Worm (Caenorhabditis elegans) whole organism, mixed stage, embryonic: ENCODE results near the gene H01M10.2.

Experiments
- M03D4.4 ChIP-seq: sonication (generic microtip); optimal IDR thresholded peaks from 2 replicates; lab custom pipeline; 2017; ENCODE audit warnings: mild to moderate bottlenecking, missing genetic modification characterization, missing compliant biosample characterization
- bed-3 ChIP-seq: fragments of 200-800 bp; sonication (Bioruptor generic); optimal IDR thresholded peaks from 3 replicates; lab custom pipeline; 2018; ENCODE audit warnings: mild to moderate bottlenecking, missing genetic modification characterization, moderate library complexity, missing compliant biosample characterization
- blmp-1 ChIP-seq: fragments of 150-350 bp; optimal IDR thresholded peaks from 2 replicates; lab custom pipeline; 2014; ENCODE audit warnings: missing biosample characterization, missing genetic modification characterization
- ceh-39 ChIP-seq: fragments of 150-350 bp; optimal IDR thresholded peaks from 2 replicates; lab custom pipeline; 2014; ENCODE audit warnings: missing biosample characterization, missing genetic modification characterization
- ceh-43 ChIP-seq: fragments of 200-800 bp; sonication (Bioruptor generic); optimal IDR thresholded peaks from 2 replicates; lab custom pipeline; 2018; ENCODE audit warnings: mild to moderate bottlenecking, missing genetic modification characterization, moderate library complexity, missing compliant biosample characterization
- ceh-83 ChIP-seq: fragments of 200-800 bp; sonication (Bioruptor generic); optimal IDR thresholded peaks from 2 replicates; lab custom pipeline; 2018; ENCODE audit warnings: mild to moderate bottlenecking, missing genetic modification characterization, missing compliant biosample characterization
- ces-1 ChIP-seq: fragments of 150-350 bp; optimal IDR thresholded peaks from 2 replicates; lab custom pipeline; 2014; ENCODE audit warnings: missing biosample characterization, missing genetic modification reagents, missing genetic modification characterization
- cnd-1 ChIP-seq: fragments of 200-800 bp; sonication (Bioruptor generic); optimal IDR thresholded peaks from 2 replicates; lab custom pipeline; 2018; ENCODE audit warnings: mild to moderate bottlenecking, missing genetic modification characterization, missing compliant biosample characterization
- drap-1 ChIP-seq: fragments of 200-800 bp; sonication (Bioruptor generic); optimal IDR thresholded peaks from 3 replicates; lab custom pipeline; 2018; ENCODE audit warnings: mild to moderate bottlenecking, missing genetic modification characterization, missing compliant biosample characterization
- elt-1 ChIP-seq: sonication (generic microtip); optimal IDR thresholded peaks from 2 replicates; lab custom pipeline; 2017; ENCODE audit warnings: missing genetic modification characterization, mild to moderate bottlenecking, missing compliant biosample characterization, antibody characterized with exemption, moderate library complexity, borderline replicate concordance; ENCODE audit not compliant: insufficient read depth
- elt-3 ChIP-seq: fragments of 150-350 bp; optimal IDR thresholded peaks from 2 replicates; lab custom pipeline; 2014; ENCODE audit warnings: missing biosample characterization, missing genetic modification characterization
- flh-1 ChIP-seq: fragments of 200-800 bp; sonication (Bioruptor generic); optimal IDR thresholded peaks from 2 replicates; lab custom pipeline; 2018; ENCODE audit warnings: mild to moderate bottlenecking, missing genetic modification characterization, moderate library complexity, missing compliant biosample characterization
- ham-2 ChIP-seq: fragments of 200-800 bp; sonication (Bioruptor generic); optimal IDR thresholded peaks from 2 replicates; lab custom pipeline; 2018; ENCODE audit warnings: mild to moderate bottlenecking, missing genetic modification characterization, missing compliant biosample characterization
- hlh-1 ChIP-seq: fragments of 150-350 bp; optimal IDR thresholded peaks from 2 replicates; lab custom pipeline; 2014; ENCODE audit warnings: missing biosample characterization, missing genetic modification reagents, missing genetic modification characterization
- lin-13 ChIP-seq: fragments of 150-350 bp; optimal IDR thresholded peaks from 2 replicates; lab custom pipeline; 2014; ENCODE audit warnings: missing biosample characterization, missing genetic modification characterization
- lin-32 ChIP-seq: fragments of 200-800 bp; sonication (Bioruptor generic); optimal IDR thresholded peaks from 2 replicates; lab custom pipeline; 2018; ENCODE audit warnings: mild to moderate bottlenecking, missing genetic modification characterization, missing compliant biosample characterization
- lsy-2 ChIP-seq: fragments of 150-350 bp; optimal IDR thresholded peaks from 2 replicates; lab custom pipeline; 2014; ENCODE audit warnings: missing biosample characterization, missing genetic modification characterization
- mab-5 ChIP-seq: fragments of 150-350 bp; optimal IDR thresholded peaks from 2 replicates; lab custom pipeline; 2014; ENCODE audit warnings: missing biosample characterization, missing genetic modification characterization
- mep-1 ChIP-seq: fragments of 150-350 bp; optimal IDR thresholded peaks from 2 replicates; lab custom pipeline; 2017; ENCODE audit warnings: missing biosample characterization, missing genetic modification reagents, missing genetic modification characterization, inconsistent platforms
- mls-2 ChIP-seq: sonication (generic microtip); optimal IDR thresholded peaks from 2 replicates; lab custom pipeline; 2016; ENCODE audit warnings: mild to moderate bottlenecking, missing genetic modification characterization, moderate library complexity, missing compliant biosample characterization
- nhr-12 ChIP-seq: fragments of 150-350 bp; optimal IDR thresholded peaks from 2 replicates; lab custom pipeline; 2014; ENCODE audit warnings: missing biosample characterization, missing genetic modification characterization
- nhr-2 ChIP-seq: fragments of 150-350 bp; optimal IDR thresholded peaks from 2 replicates; lab custom pipeline; 2014; ENCODE audit warnings: missing biosample characterization, missing genetic modification characterization
- nhr-237 ChIP-seq: fragments of 150-350 bp; optimal IDR thresholded peaks from 2 replicates; lab custom pipeline; 2014; ENCODE audit warnings: missing biosample characterization, missing genetic modification characterization
- nhr-28 ChIP-seq: fragments of 150-350 bp; optimal IDR thresholded peaks from 2 replicates; lab custom pipeline; 2014; ENCODE audit warnings: missing biosample characterization, missing genetic modification characterization
- nhr-76 ChIP-seq: sonication (generic microtip); optimal IDR thresholded peaks from 2 replicates; lab custom pipeline; 2017; ENCODE audit warnings: missing biosample characterization, missing genetic modification characterization
- pha-4 ChIP-seq: fragments of 150-350 bp; optimal IDR thresholded peaks from 2 replicates; lab custom pipeline; 2018; ENCODE audit warnings: missing biosample characterization, missing genetic modification reagents, missing genetic modification characterization
- sem-2 ChIP-seq: fragments of 200-800 bp; sonication (Bioruptor generic); optimal IDR thresholded peaks from 2 replicates; lab custom pipeline; 2018; ENCODE audit warnings: mild to moderate bottlenecking, missing genetic modification characterization, missing compliant biosample characterization
- snpc-4 ChIP-seq: fragments of 150-350 bp; optimal IDR thresholded peaks from 2 replicates; lab custom pipeline; 2014; ENCODE audit warnings: missing biosample characterization, missing genetic modification characterization
- sptf-1 ChIP-seq: sonication (generic microtip); optimal IDR thresholded peaks from 2 replicates; lab custom pipeline; 2017; ENCODE audit warnings: mild to moderate bottlenecking, missing genetic modification characterization, moderate library complexity, missing compliant biosample characterization
- tbx-8 ChIP-seq: fragments of 200-800 bp; sonication (Bioruptor generic); optimal IDR thresholded peaks from 2 replicates; lab custom pipeline; 2018; ENCODE audit warnings: mild to moderate bottlenecking, missing genetic modification characterization, moderate library complexity, missing compliant biosample characterization
- unc-120 ChIP-seq: sonication (generic microtip); optimal IDR thresholded peaks from 2 replicates; lab custom pipeline; 2017; ENCODE audit warnings: missing genetic modification characterization, missing compliant biosample characterization; ENCODE audit not compliant: poor library complexity, severe bottlenecking
- unc-39 ChIP-seq: fragments of 150-350 bp; optimal IDR thresholded peaks from 2 replicates; lab custom pipeline; 2014; ENCODE audit warnings: missing biosample characterization, missing genetic modification characterization
- unc-62 ChIP-seq: fragments of 150-350 bp; optimal IDR thresholded peaks from 2 replicates; lab custom pipeline; 2014; ENCODE audit warnings: missing biosample characterization, missing genetic modification reagents, missing genetic modification characterization
- zip-8 ChIP-seq: fragments of 150-350 bp; optimal IDR thresholded peaks from 2 replicates; lab custom pipeline; 2014; ENCODE audit warnings: missing biosample characterization, missing genetic modification characterization
- ztf-11 ChIP-seq: fragments of 150-350 bp; optimal IDR thresholded peaks from 2 replicates; lab custom pipeline; 2014; ENCODE audit warnings: missing biosample characterization, missing genetic modification characterization

The H01M10.2 gene

DNA sequence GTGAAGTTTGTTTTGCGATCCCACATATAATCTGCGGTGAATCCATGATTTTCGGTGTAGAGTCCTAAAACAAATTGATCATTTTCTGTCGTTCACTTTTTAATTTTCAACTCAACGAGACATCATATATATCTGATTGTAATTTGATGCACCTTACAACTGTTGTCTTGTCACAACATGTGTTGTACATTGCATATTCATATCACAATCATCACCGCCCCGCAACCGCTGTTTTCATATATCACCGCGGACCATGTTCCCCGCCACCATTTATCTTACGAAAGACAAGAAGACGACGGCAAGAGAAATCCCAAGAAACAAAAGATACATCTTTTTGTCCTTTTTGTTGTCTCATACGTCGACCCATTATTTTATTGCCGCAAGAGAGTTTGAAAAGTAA is 28.6 kb upstream of the H01M10.2 start:
- TF ChIP-seq nhr-12 (tag; lab: Kevin White, UChicago) (no peak), elt-1 (no peak), unc-120 (tag; lab: Kevin White, UChicago) (no peak), ceh-43 (no peak), hlh-1 (tag; lab: Kevin White, UChicago) (peak; percentile 83), zip-8 (tag; lab: Kevin White, UChicago) (no peak), cnd-1 (tag; lab: Kevin White, UChicago) (no peak), ham-2 (no peak), drap-1 (no peak), flh-1 (no peak), ceh-83 (GFP tag; lab: Kevin White, UChicago) (no peak), sem-2 (no peak), unc-62 (GFP tag; lab: Kevin White, UChicago) (peak; percentile 76), sptf-1 (tag; lab: Kevin White, UChicago) (no peak)

DNA sequence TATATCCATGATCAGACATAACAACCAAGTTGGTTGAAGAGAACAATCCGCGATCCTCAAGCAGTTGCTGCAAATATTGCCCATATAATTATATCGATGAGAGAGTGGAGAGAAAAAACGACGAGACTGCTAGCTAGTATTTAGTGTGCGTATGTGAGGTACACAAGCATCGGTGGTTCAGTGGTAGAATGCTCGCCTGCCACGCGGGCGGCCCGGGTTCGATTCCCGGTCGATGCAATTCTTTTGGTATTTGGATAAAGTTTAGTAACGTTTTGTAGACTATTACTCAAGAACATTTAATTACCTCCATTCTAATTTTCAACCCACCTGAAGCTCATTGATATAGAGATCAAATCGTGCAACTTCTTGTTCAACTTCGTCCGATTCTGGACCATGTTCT is 27.5 kb upstream of the H01M10.2 start:
- TF ChIP-seq ztf-11 (tag; lab: Kevin White, UChicago) = no peak
- TF ChIP-seq nhr-12 (tag; lab: Kevin White, UChicago) = no peak
- TF ChIP-seq M03D4.4 (tag; lab: Kevin White, UChicago) = peak; percentile 88
- TF ChIP-seq unc-62 (GFP tag; lab: Kevin White, UChicago) = peak; percentile 39
- peak; percentile 92 for TF ChIP-seq ceh-83 (GFP tag; lab: Kevin White, UChicago)
- peak; percentile 17 for TF ChIP-seq lin-13 (tag; lab: Kevin White, UChicago)
- no peak for TF ChIP-seq lsy-2 (tag; lab: Kevin White, UChicago)
- no peak for TF ChIP-seq nhr-28 (tag; lab: Kevin White, UChicago)
- peak; percentile 86 for TF ChIP-seq cnd-1 (tag; lab: Kevin White, UChicago)
- TF ChIP-seq snpc-4 (tag; lab: Kevin White, UChicago) = no peak
- TF ChIP-seq zip-8 (tag; lab: Kevin White, UChicago) = no peak
- TF ChIP-seq lin-32 (GFP tag; lab: Kevin White, UChicago) = peak; percentile 75
- TF ChIP-seq drap-1 = peak; percentile 87
- peak; percentile 69 for TF ChIP-seq bed-3 (GFP tag; lab: Kevin White, UChicago)
- no peak for TF ChIP-seq blmp-1 (tag; lab: Kevin White, UChicago)
- no peak for TF ChIP-seq mab-5 (tag; lab: Kevin White, UChicago)
- TF ChIP-seq sem-2 = peak; percentile 81
- peak; percentile 72 for TF ChIP-seq pha-4
- no peak for TF ChIP-seq nhr-2
- TF ChIP-seq elt-3 (tag; lab: Kevin White, UChicago) = peak; percentile 32
- TF ChIP-seq unc-39 (tag; lab: Kevin White, UChicago) = no peak
- TF ChIP-seq mep-1 (tag; lab: Kevin White, UChicago) = peak; percentile 16
- TF ChIP-seq flh-1 = peak; percentile 50
- no peak for TF ChIP-seq hlh-1 (tag; lab: Kevin White, UChicago)
- TF ChIP-seq nhr-76 = no peak
- TF ChIP-seq sptf-1 (tag; lab: Kevin White, UChicago) = peak; percentile 91
- no peak for TF ChIP-seq nhr-237
- TF ChIP-seq mls-2 (tag; lab: Kevin White, UChicago) = peak; percentile 89
- TF ChIP-seq ceh-43 = peak; percentile 84
- TF ChIP-seq ces-1 (GFP tag; lab: Kevin White, UChicago) = peak; percentile 24
- TF ChIP-seq elt-1 = no peak
- TF ChIP-seq tbx-8 (GFP tag; lab: Kevin White, UChicago) = peak; percentile 78
- TF ChIP-seq ceh-39 = no peak
- peak; percentile 60 for TF ChIP-seq unc-120 (tag; lab: Kevin White, UChicago)
- peak; percentile 58 for TF ChIP-seq ham-2

DNA sequence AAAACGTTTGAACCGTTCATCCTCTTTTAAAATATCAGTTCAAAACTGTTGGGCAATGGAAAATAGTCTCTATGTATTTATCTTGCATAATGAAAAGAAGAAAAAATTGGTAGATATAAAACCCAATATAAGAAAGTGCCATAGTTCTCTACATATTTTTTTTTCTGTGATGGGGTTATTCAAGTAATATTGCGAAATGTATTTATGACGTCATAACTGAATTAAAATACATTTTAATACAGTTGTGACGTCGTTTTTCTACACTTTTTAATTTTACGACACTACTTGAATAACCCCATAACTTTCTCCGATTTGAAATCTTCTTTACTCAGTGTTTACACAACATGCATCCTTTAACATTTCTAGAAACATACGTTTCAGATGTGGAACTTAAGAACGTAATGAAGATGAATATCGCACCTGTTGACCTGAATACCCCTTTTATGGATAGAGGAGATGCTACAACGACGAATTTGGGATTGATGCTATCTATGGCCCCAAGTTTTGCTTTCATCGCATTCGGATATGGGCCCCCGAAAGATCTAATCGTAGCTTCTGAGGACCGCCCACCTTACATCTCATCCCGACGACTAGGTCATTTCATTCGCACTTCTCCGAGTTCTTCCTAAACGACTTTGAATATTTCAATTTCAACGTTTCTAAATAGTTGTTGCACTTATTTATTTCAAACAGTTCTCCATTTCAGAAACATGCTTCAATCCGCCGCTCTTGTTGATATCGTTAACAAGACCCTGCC is 22.1 kb upstream of the H01M10.2 start, which contains the start of gene T03G6.1:
Gene T03G6.1 (plus strand): TSS at position 707 of the 757 bp plus-strand sequence.
- TF ChIP-seq drap-1 (no peak), elt-1 (peak; percentile 72), zip-8 (tag; lab: Kevin White, UChicago) (peak; percentile 88)
